Worm (Caenorhabditis elegans) whole organism, L2 larva: ENCODE measurements around the gene C09G12.17.

Experiments
- R02D3.7 ChIP-seq: fragments of 150-350 bp; optimal IDR thresholded peaks from 2 replicates; lab custom pipeline; 2014; ENCODE audit warnings: missing biosample characterization, missing genetic modification characterization
- ceh-82 ChIP-seq: fragments of 150-350 bp; optimal IDR thresholded peaks from 2 replicates; lab custom pipeline; 2014; ENCODE audit warnings: missing biosample characterization, missing genetic modification characterization
- lin-39 ChIP-seq: fragments of 150-350 bp; optimal IDR thresholded peaks from 2 replicates; lab custom pipeline; 2014; ENCODE audit warnings: missing biosample characterization, missing genetic modification reagents, missing genetic modification characterization
- lsy-2 ChIP-seq, 2 experiments: fragments of 150-350 bp in 1 of 2; sonication (generic microtip) in 1 of 2; optimal IDR thresholded peaks; 2 replicates each; lab custom pipeline; 2014 to 2017; ENCODE audit warnings: missing biosample characterization in 2 of 2, missing genetic modification characterization in 2 of 2
- nhr-11 ChIP-seq: fragments of 150-350 bp; optimal IDR thresholded peaks from 2 replicates; lab custom pipeline; 2014; ENCODE audit warnings: missing biosample characterization, missing genetic modification characterization
- nhr-23 ChIP-seq: fragments of 150-350 bp; optimal IDR thresholded peaks from 2 replicates; lab custom pipeline; 2014; ENCODE audit warnings: missing biosample characterization, missing genetic modification reagents, missing genetic modification characterization
- nhr-237 ChIP-seq: fragments of 150-350 bp; optimal IDR thresholded peaks from 2 replicates; lab custom pipeline; 2014; ENCODE audit warnings: missing biosample characterization, missing genetic modification characterization
- skn-1 ChIP-seq: sonication (generic microtip); optimal IDR thresholded peaks from 2 replicates; lab custom pipeline; 2017; ENCODE audit warnings: missing biosample characterization, missing genetic modification characterization
- sma-9 ChIP-seq, 2 experiments: fragments of 150-350 bp in 1 of 2; sonication (generic microtip) in 1 of 2; optimal IDR thresholded peaks; 2 replicates each; lab custom pipeline; 2014 to 2016; ENCODE audit warnings: missing genetic modification characterization in 2 of 2, mild to moderate bottlenecking in 1 of 2, missing biosample characterization in 1 of 2, missing compliant biosample characterization in 1 of 2, missing genetic modification reagents in 1 of 2, moderate library complexity in 1 of 2
- snpc-4 ChIP-seq: fragments of 150-350 bp; optimal IDR thresholded peaks from 2 replicates; lab custom pipeline; 2014; ENCODE audit warnings: missing biosample characterization, missing genetic modification characterization

- TF ChIP-seq ceh-82 (tag; lab: Kevin White, UChicago) (no peak), nhr-11 (tag; lab: Kevin White, UChicago) (no peak), snpc-4 (tag; lab: Kevin White, UChicago) (peak; percentile 93), R02D3.7 (tag; lab: Kevin White, UChicago) (no peak), lsy-2 (tag; optimal IDR thresholded peaks at IDR 0.05; lab: Kevin White, UChicago) (peak; percentile 20 to 62), nhr-23 (tag; lab: Kevin White, UChicago) (no peak), lin-39 (tag; lab: Kevin White, UChicago) (no peak), sma-9 (GFP tag; optimal IDR thresholded peaks at IDR 0.05; lab: Kevin White, UChicago) (peak; percentile 8), sma-9 (tag; optimal IDR thresholded peaks at IDR 0.05; lab: Kevin White, UChicago) (no peak), skn-1 (tag; lab: Kevin White, UChicago) (no peak), nhr-237 (tag; lab: Kevin White, UChicago) (no peak)
Measured at ce11 chrIV:3519352-3519751, 23.1 kb upstream of the C09G12.17 start.
